Worm (Caenorhabditis elegans): ENCODE results near the gene ilys-5.

ilys-5 gene

ce11 chrX:6531896-6532295 lies 4.7 kb downstream of the ilys-5 start (continued):
- TF ChIP-seq egrh-3 (GFP tag; IDR thresholded peaks at IDR 0.05) (no peak), ztf-28 (GFP tag; IDR thresholded peaks at IDR 0.05) (no peak)

ce11 chrX:6530591-6530990 lies 6.0 kb downstream of the ilys-5 start:
- no peak for TF ChIP-seq F52B5.7 (tag; optimal IDR thresholded peaks at IDR 0.05)
- TF ChIP-seq F49E8.2 (tag; optimal IDR thresholded peaks at IDR 0.05; ENCODE audit: insufficient read depth) = no peak
- no peak for TF ChIP-seq Y53G8AR.9 (GFP tag; conservative IDR thresholded peaks at IDR 0.05)
- peak; percentile 42; the same call in 1 of the 2 replicates for TF ChIP-seq cebp-1 (GFP tag; IDR thresholded peaks at IDR 0.05)
- peak; percentile 69 for TF ChIP-seq cebp-1 (tag; optimal IDR thresholded peaks at IDR 0.05)
- peak; percentile 90 for TF ChIP-seq nhr-80 (tag; optimal IDR thresholded peaks at IDR 0.05)
- 0 out of 2 replicates have a peak, but pooled peaks have one; percentile 16 for TF ChIP-seq nfyb-1 (GFP tag; IDR thresholded peaks at IDR 0.05)
- no peak for TF ChIP-seq sea-2 (GFP tag; IDR thresholded peaks at IDR 0.05)
- peak; percentile 75 for TF ChIP-seq unc-62 (GFP tag; optimal IDR thresholded peaks at IDR 0.05)

- TF ChIP-seq K11D2.4 (GFP tag; IDR thresholded peaks at IDR 0.05) (no peak), T07F8.4 (tag; optimal IDR thresholded peaks at IDR 0.05) (no peak), C17E4.6 (GFP tag; IDR thresholded peaks at IDR 0.05) (no peak), ztf-25 (GFP tag; IDR thresholded peaks at IDR 0.05) (no peak), die-1 (tag; optimal IDR thresholded peaks at IDR 0.05) (no peak), repo-1 (tag; optimal IDR thresholded peaks at IDR 0.05) (no peak), tlf-1 (GFP tag; optimal IDR thresholded peaks at IDR 0.05) (no peak), hlh-26 (GFP tag; conservative IDR thresholded peaks at IDR 0.05) (no peak), ztf-3 (GFP tag; optimal IDR thresholded peaks at IDR 0.05) (no peak), dox-1 (GFP tag; IDR thresholded peaks at IDR 0.05) (no peak), ama-1 (optimal IDR thresholded peaks at IDR 0.05) (no peak), ama-1 (GFP tag; optimal IDR thresholded peaks at IDR 0.05) (no peak), D2030.7 (GFP tag; IDR thresholded peaks at IDR 0.05) (no peak), nfya-1 (tag; optimal IDR thresholded peaks at IDR 0.05; ENCODE audit: borderline replicate concordance, insufficient read depth) (no peak), dpff-1 (tag; optimal IDR thresholded peaks at IDR 0.05) (no peak), gei-17 (GFP tag; optimal IDR thresholded peaks at IDR 0.05) (no peak)
These were observed 6.6 kb downstream of the ilys-5 start, which contains the start of gene ceh-60 for ce11 chrX:6530046-6530445. ceh-60 (minus strand) TSS chrX:6530146.

ce11 chrX:6522634-6523070 lies 14.0 kb downstream of the ilys-5 start:
- TF ChIP-seq unc-62 (GFP tag; optimal IDR thresholded peaks at IDR 0.05) = peak; percentile 66
- TF ChIP-seq hmg-20 (GFP tag; IDR thresholded peaks at IDR 0.05) = peak; percentile 49; the same call in 1 of the 2 replicates
- TF ChIP-seq dpff-1 (tag; optimal IDR thresholded peaks at IDR 0.05) = peak; percentile 58
- no peak for TF ChIP-seq efl-1 (GFP tag; optimal IDR thresholded peaks at IDR 0.05)
- TF ChIP-seq ztf-3 (GFP tag; optimal IDR thresholded peaks at IDR 0.05) = peak; percentile 4
- peak; percentile 85 for TF ChIP-seq nhr-90 (tag; optimal IDR thresholded peaks at IDR 0.05)
- peak; percentile 14 for TF ChIP-seq madf-10 (tag; optimal IDR thresholded peaks at IDR 0.05)
- TF ChIP-seq snpc-4 (GFP tag; optimal IDR thresholded peaks at IDR 0.05) = no peak
- TF ChIP-seq snpc-4 (tag; optimal IDR thresholded peaks at IDR 0.05) = no peak
- TF ChIP-seq hlh-26 (GFP tag; conservative IDR thresholded peaks at IDR 0.05) = no peak
- TF ChIP-seq let-607 (tag; optimal IDR thresholded peaks at IDR 0.05) = peak; percentile 51 to 59
- TF ChIP-seq F52B5.7 (tag; optimal IDR thresholded peaks at IDR 0.05) = no peak
- TF ChIP-seq Y53F4B.3 (GFP tag; IDR thresholded peaks at IDR 0.05) = no peak
- TF ChIP-seq sea-2 (GFP tag; IDR thresholded peaks at IDR 0.05) = 0 out of 2 replicates have a peak, but pooled peaks have one; percentile 24
- no peak for TF ChIP-seq bed-2 (GFP tag; IDR thresholded peaks at IDR 0.05)
- TF ChIP-seq ztf-18 (tag; optimal IDR thresholded peaks at IDR 0.05) = no peak
- no peak for TF ChIP-seq tbx-9 (tag; optimal IDR thresholded peaks at IDR 0.05; ENCODE audit: borderline replicate concordance)
- peak; percentile 41 for TF ChIP-seq ets-4 (GFP tag; optimal IDR thresholded peaks at IDR 0.05)
- no peak for TF ChIP-seq nfya-1 (tag; optimal IDR thresholded peaks at IDR 0.05; ENCODE audit: borderline replicate concordance, insufficient read depth)
- TF ChIP-seq C17E4.6 (GFP tag; IDR thresholded peaks at IDR 0.05) = peak; percentile 19; the same call in 1 of the 2 replicates
- no peak; the same call in 1 of the 2 replicates for TF ChIP-seq mcd-1 (GFP tag; IDR thresholded peaks at IDR 0.05)
- TF ChIP-seq bed-1 (GFP tag; IDR thresholded peaks at IDR 0.05) = no peak
- peak; percentile 15 for TF ChIP-seq ama-1 (optimal IDR thresholded peaks at IDR 0.05)
- TF ChIP-seq ama-1 (GFP tag; optimal IDR thresholded peaks at IDR 0.05) = no peak
- TF ChIP-seq ceh-27 (GFP tag; optimal IDR thresholded peaks at IDR 0.05) = no peak
- TF ChIP-seq repo-1 (tag; optimal IDR thresholded peaks at IDR 0.05) = peak; percentile 69
- no peak for TF ChIP-seq ceh-91 (GFP tag; IDR thresholded peaks at IDR 0.05)
